Worm (Caenorhabditis elegans) whole organism, L3 larva: ENCODE measurements around the gene F35E8.2.
"Not testable (repeated sequence)": the region's sequence is repeated elsewhere in the genome, so short reads cannot be mapped to it uniquely, and the experiment has no call there.

Source experiments
- R02D3.7 ChIP-seq: fragments of 150-350 bp; optimal IDR thresholded peaks from 2 replicates; lab custom pipeline; 2014; ENCODE audit warnings: missing biosample characterization, missing genetic modification characterization
- aly-2 ChIP-seq: fragments of 150-350 bp; optimal IDR thresholded peaks from 2 replicates; lab custom pipeline; 2014; ENCODE audit warnings: missing biosample characterization, missing genetic modification characterization
- ama-1 ChIP-seq: fragments of 150-350 bp; optimal IDR thresholded peaks from 2 replicates; lab custom pipeline; 2018
- ceh-16 ChIP-seq: sonication (generic microtip); optimal IDR thresholded peaks from 2 replicates; lab custom pipeline; 2017; ENCODE audit warnings: missing biosample characterization, missing genetic modification characterization
- ceh-28 ChIP-seq: fragments of 150-350 bp; optimal IDR thresholded peaks from 2 replicates; lab custom pipeline; 2014; ENCODE audit warnings: missing biosample characterization, missing genetic modification reagents, missing genetic modification characterization
- ceh-82 ChIP-seq: fragments of 150-350 bp; optimal IDR thresholded peaks from 2 replicates; lab custom pipeline; 2014; ENCODE audit warnings: missing biosample characterization, missing genetic modification characterization
- ceh-9 ChIP-seq: sonication (generic microtip); optimal IDR thresholded peaks from 2 replicates; lab custom pipeline; 2018; ENCODE audit warnings: missing biosample characterization, missing genetic modification characterization
- egl-27 ChIP-seq: sonication (generic microtip); optimal IDR thresholded peaks from 4 replicates; lab custom pipeline; 2017; ENCODE audit warnings: missing biosample characterization, missing genetic modification reagents, missing genetic modification characterization
- elt-1 ChIP-seq: fragments of 150-350 bp; optimal IDR thresholded peaks from 2 replicates; lab custom pipeline; 2014; ENCODE audit warnings: missing biosample characterization, missing genetic modification characterization
- elt-2 ChIP-seq: sonication (generic microtip); optimal IDR thresholded peaks from 2 replicates; lab custom pipeline; 2016; ENCODE audit warnings: missing genetic modification reagents, mild to moderate bottlenecking, missing genetic modification characterization, missing compliant biosample characterization
- fkh-10 ChIP-seq: sonication (generic microtip); optimal IDR thresholded peaks from 2 replicates; lab custom pipeline; 2017; ENCODE audit warnings: missing biosample characterization, missing genetic modification reagents, missing genetic modification characterization
- fkh-2 ChIP-seq: fragments of 150-350 bp; optimal IDR thresholded peaks from 2 replicates; lab custom pipeline; 2014; ENCODE audit warnings: missing biosample characterization, missing genetic modification reagents, missing genetic modification characterization
- jun-1 ChIP-seq: fragments of 150-350 bp; optimal IDR thresholded peaks from 2 replicates; lab custom pipeline; 2014; ENCODE audit warnings: missing biosample characterization, missing genetic modification reagents, missing genetic modification characterization
- lin-15B ChIP-seq: fragments of 150-350 bp; optimal IDR thresholded peaks from 2 replicates; lab custom pipeline; 2014; ENCODE audit warnings: missing biosample characterization, missing genetic modification characterization
- lsy-12 ChIP-seq: sonication (generic microtip); optimal IDR thresholded peaks from 2 replicates; lab custom pipeline; 2016; ENCODE audit warnings: mild to moderate bottlenecking, missing genetic modification characterization, missing compliant biosample characterization
- mml-1 ChIP-seq: fragments of 150-350 bp; sonication (generic microtip); optimal IDR thresholded peaks from 3 replicates; lab custom pipeline; 2014; ENCODE audit warnings: missing biosample characterization, missing genetic modification characterization
- nfya-1 ChIP-seq: sonication (generic microtip); optimal IDR thresholded peaks from 2 replicates; lab custom pipeline; 2017; ENCODE audit warnings: missing genetic modification characterization, mild to moderate bottlenecking, missing compliant biosample characterization, antibody characterized with exemption, moderate library complexity; ENCODE audit not compliant: insufficient read depth
- nhr-11 ChIP-seq: fragments of 150-350 bp; optimal IDR thresholded peaks from 2 replicates; lab custom pipeline; 2014; ENCODE audit warnings: missing biosample characterization, missing genetic modification characterization
- nhr-12 ChIP-seq: fragments of 150-350 bp; optimal IDR thresholded peaks from 2 replicates; lab custom pipeline; 2014; ENCODE audit warnings: missing biosample characterization, missing genetic modification characterization
- nhr-23 ChIP-seq: fragments of 150-350 bp; optimal IDR thresholded peaks from 2 replicates; lab custom pipeline; 2014; ENCODE audit warnings: missing biosample characterization, missing genetic modification reagents, missing genetic modification characterization
- nhr-237 ChIP-seq: fragments of 150-350 bp; optimal IDR thresholded peaks from 2 replicates; lab custom pipeline; 2014; ENCODE audit warnings: missing biosample characterization, missing genetic modification characterization
- nhr-25 ChIP-seq: sonication (generic microtip); optimal IDR thresholded peaks from 2 replicates; lab custom pipeline; 2017; ENCODE audit warnings: missing biosample characterization, missing genetic modification characterization
- nhr-28 ChIP-seq: fragments of 150-350 bp; optimal IDR thresholded peaks from 2 replicates; lab custom pipeline; 2014; ENCODE audit warnings: missing biosample characterization, missing genetic modification characterization
- nhr-67 ChIP-seq: fragments of 150-350 bp; optimal IDR thresholded peaks from 2 replicates; lab custom pipeline; 2014; ENCODE audit warnings: missing biosample characterization, missing genetic modification characterization
- nhr-77 ChIP-seq: fragments of 150-350 bp; optimal IDR thresholded peaks from 2 replicates; lab custom pipeline; 2014; ENCODE audit warnings: missing biosample characterization, missing genetic modification characterization
- pha-4 ChIP-seq: fragments of 150-350 bp; optimal IDR thresholded peaks from 2 replicates; lab custom pipeline; 2014; ENCODE audit warnings: missing biosample characterization, missing genetic modification reagents, missing genetic modification characterization
- pqm-1 ChIP-seq: fragments of 150-350 bp; optimal IDR thresholded peaks from 2 replicates; lab custom pipeline; 2017; ENCODE audit warnings: missing biosample characterization, missing genetic modification characterization, inconsistent platforms
- sea-2 ChIP-seq: fragments of 150-350 bp; sonication (generic microtip); optimal IDR thresholded peaks from 4 replicates; lab custom pipeline; 2014; ENCODE audit warnings: missing biosample characterization, missing genetic modification reagents, missing genetic modification characterization
- tbx-2 ChIP-seq: sonication (generic microtip); optimal IDR thresholded peaks from 2 replicates; lab custom pipeline; 2016; ENCODE audit warnings: mild to moderate bottlenecking, missing genetic modification characterization, missing compliant biosample characterization
- unc-39 ChIP-seq: sonication (generic microtip); optimal IDR thresholded peaks from 4 replicates; lab custom pipeline; 2017; ENCODE audit warnings: missing biosample characterization, missing genetic modification characterization
- unc-62 ChIP-seq: fragments of 150-350 bp; sonication (generic microtip); optimal IDR thresholded peaks from 4 replicates; lab custom pipeline; 2014; ENCODE audit warnings: missing biosample characterization, missing genetic modification reagents, missing genetic modification characterization
- zag-1 ChIP-seq: fragments of 150-350 bp; optimal IDR thresholded peaks from 2 replicates; lab custom pipeline; 2014; ENCODE audit warnings: missing biosample characterization, missing genetic modification characterization
- ztf-4 ChIP-seq: fragments of 150-350 bp; optimal IDR thresholded peaks from 2 replicates; lab custom pipeline; 2014; ENCODE audit warnings: missing biosample characterization, missing genetic modification characterization

Gene F35E8.2

ce11 chrV:15924307-15924706, 18.8 kb downstream of the F35E8.2 start, which contains the start of gene nhr-108:
Gene nhr-108 (minus strand): TSS chrV:15924472.
- TF ChIP-seq ceh-82 (tag; lab: Kevin White, UChicago) (no peak), elt-2 (tag; lab: Kevin White, UChicago) (peak; percentile 42)

- TF ChIP-seq elt-1 (tag; lab: Kevin White, UChicago) = no peak
- no peak for TF ChIP-seq ztf-4 (tag; lab: Kevin White, UChicago)
- TF ChIP-seq sea-2 = no peak
- TF ChIP-seq fkh-10 = no peak
- no peak for TF ChIP-seq unc-39 (tag; lab: Kevin White, UChicago)
- no peak for TF ChIP-seq lin-15B (tag; lab: Kevin White, UChicago)
- no peak for TF ChIP-seq nhr-28
- no peak for TF ChIP-seq nhr-67 (tag; lab: Kevin White, UChicago)
- no peak for TF ChIP-seq nfya-1
- no peak for TF ChIP-seq nhr-11 (tag; lab: Kevin White, UChicago)
- no peak for TF ChIP-seq ceh-9 (tag; lab: Kevin White, UChicago)
- no peak for TF ChIP-seq fkh-2 (tag; lab: Kevin White, UChicago)
- no peak for TF ChIP-seq mml-1
- TF ChIP-seq nhr-23 (tag; lab: Kevin White, UChicago) = no peak
These were observed 22.9 kb downstream of the F35E8.2 start, which contains the start of gene pzf-1 for ce11 chrV:15928325-15928724. Gene pzf-1 (minus strand): TSS chrV:15928425.

ce11 chrV:15929882-15930281, 24.4 kb downstream of the F35E8.2 start, which contains the start of gene srbc-77:
Gene srbc-77 (plus strand): TSS chrV:15930182.
- TF ChIP-seq pqm-1, zag-1, lsy-12 (tag; lab: Kevin White, UChicago): not testable (repeated sequence)

ce11 chrV:15932390-15932789, 26.9 kb downstream of the F35E8.2 start, which contains the start of gene srw-26:
Gene srw-26 (minus strand): TSS chrV:15932490.
- TF ChIP-seq ama-1 (lab: Kevin White, UChicago) (no peak), nhr-237 (no peak), aly-2 (no peak), lsy-12 (tag; lab: Kevin White, UChicago) (no peak), unc-62 (GFP tag; lab: Kevin White, UChicago) (no peak), ceh-16 (tag; lab: Kevin White, UChicago) (no peak), nhr-25 (tag; lab: Kevin White, UChicago) (no peak), nhr-12 (tag; lab: Kevin White, UChicago) (no peak), nhr-77 (tag; lab: Kevin White, UChicago) (no peak), lin-15B (tag; lab: Kevin White, UChicago) (no peak), pha-4 (tag; lab: Kevin White, UChicago) (no peak), ztf-4 (tag; lab: Kevin White, UChicago) (no peak), ceh-28 (tag; lab: Kevin White, UChicago) (no peak), nfya-1 (no peak), fkh-2 (tag; lab: Kevin White, UChicago) (no peak), nhr-28 (no peak)
- TF ChIP-seq, all 47 proteins: peak for 0

ce11 chrV:15940254-15940653, 34.8 kb downstream of the F35E8.2 start, which contains the start of gene srw-55:
Gene srw-55 (minus strand): TSS chrV:15940354.
- no peak for TF ChIP-seq tbx-2
- TF ChIP-seq R02D3.7 = no peak
- TF ChIP-seq nhr-28 = no peak
- TF ChIP-seq nhr-25 (tag; lab: Kevin White, UChicago) = no peak
- TF ChIP-seq fkh-10 = no peak
- no peak for TF ChIP-seq pqm-1 (tag; lab: Kevin White, UChicago)
- no peak for TF ChIP-seq ceh-9 (tag; lab: Kevin White, UChicago)

ce11 chrV:15943125-15943524, 37.7 kb downstream of the F35E8.2 start, which contains the start of gene srw-53:
Gene srw-53 (plus strand): TSS chrV:15943425.
- TF ChIP-seq egl-27 = no peak
- TF ChIP-seq jun-1 (tag; lab: Kevin White, UChicago) = no peak
- TF ChIP-seq fkh-2 (tag; lab: Kevin White, UChicago) = no peak
- TF ChIP-seq, all 47 proteins: peak for 0
